Worm (Caenorhabditis elegans) whole organism, L3 larva: ENCODE data around the gene Y49F6A.5.

Source experiments
- ZK546.5 ChIP-seq: sonication (generic microtip); optimal IDR thresholded peaks from 2 replicates; lab custom pipeline; 2017; ENCODE audit warnings: missing biosample characterization, missing genetic modification characterization
- aly-2 ChIP-seq: fragments of 150-350 bp; optimal IDR thresholded peaks from 2 replicates; lab custom pipeline; 2014; ENCODE audit warnings: missing biosample characterization, missing genetic modification characterization
- egl-27 ChIP-seq: sonication (generic microtip); optimal IDR thresholded peaks from 4 replicates; lab custom pipeline; 2017; ENCODE audit warnings: missing biosample characterization, missing genetic modification reagents, missing genetic modification characterization
- elt-2 ChIP-seq: sonication (generic microtip); optimal IDR thresholded peaks from 2 replicates; lab custom pipeline; 2016; ENCODE audit warnings: missing genetic modification reagents, mild to moderate bottlenecking, missing genetic modification characterization, missing compliant biosample characterization
- fkh-10 ChIP-seq: sonication (generic microtip); optimal IDR thresholded peaks from 2 replicates; lab custom pipeline; 2017; ENCODE audit warnings: missing biosample characterization, missing genetic modification reagents, missing genetic modification characterization
- lin-39 ChIP-seq: fragments of 150-350 bp; optimal IDR thresholded peaks from 2 replicates; lab custom pipeline; 2018; ENCODE audit warnings: missing biosample characterization, missing genetic modification reagents, missing genetic modification characterization
- mdl-1 ChIP-seq: fragments of 150-350 bp; optimal IDR thresholded peaks from 2 replicates; lab custom pipeline; 2014; ENCODE audit warnings: missing biosample characterization, missing genetic modification characterization
- nfya-1 ChIP-seq: sonication (generic microtip); optimal IDR thresholded peaks from 2 replicates; lab custom pipeline; 2017; ENCODE audit warnings: missing genetic modification characterization, mild to moderate bottlenecking, missing compliant biosample characterization, antibody characterized with exemption, moderate library complexity; ENCODE audit not compliant: insufficient read depth
- nhr-76 ChIP-seq: fragments of 150-350 bp; sonication (generic microtip); optimal IDR thresholded peaks from 5 replicates; lab custom pipeline; 2014; ENCODE audit warnings: missing biosample characterization, missing genetic modification characterization
- pqm-1 ChIP-seq: fragments of 150-350 bp; optimal IDR thresholded peaks from 2 replicates; lab custom pipeline; 2017; ENCODE audit warnings: missing biosample characterization, missing genetic modification characterization, inconsistent platforms
- skn-1 ChIP-seq: fragments of 150-350 bp; optimal IDR thresholded peaks from 2 replicates; lab custom pipeline; 2014; ENCODE audit warnings: missing biosample characterization, missing genetic modification characterization
- snpc-4 ChIP-seq: fragments of 150-350 bp; optimal IDR thresholded peaks from 2 replicates; lab custom pipeline; 2014; ENCODE audit warnings: missing biosample characterization, missing genetic modification characterization
- ztf-11 ChIP-seq: fragments of 150-350 bp; optimal IDR thresholded peaks from 2 replicates; lab custom pipeline; 2014; ENCODE audit warnings: missing biosample characterization, missing genetic modification characterization

DNA sequence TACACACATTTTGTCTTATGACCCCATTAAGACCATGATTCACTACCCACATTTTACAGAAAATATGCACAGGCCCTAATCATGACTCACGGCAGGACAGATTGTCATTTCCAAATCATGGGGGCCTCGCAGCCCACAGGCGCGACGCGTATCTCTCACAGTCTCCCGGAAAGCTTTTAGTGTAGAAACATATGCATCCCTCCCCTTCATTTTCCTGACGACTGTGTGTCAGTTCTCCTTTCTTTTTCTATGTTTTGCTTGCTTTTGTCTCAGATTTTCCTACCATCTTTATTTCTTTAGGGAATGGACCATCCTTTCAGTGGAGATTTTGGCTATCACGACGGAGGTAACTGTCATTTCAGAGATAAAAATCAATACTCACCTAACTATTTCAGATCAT lies 31.5 kb upstream of the Y49F6A.5 start, which contains the start of gene M151.1:
- TF ChIP-seq ztf-11 (tag; lab: Kevin White, UChicago), result no peak
- TF ChIP-seq pqm-1 (tag; lab: Kevin White, UChicago), result no peak
- TF ChIP-seq skn-1 (tag; lab: Kevin White, UChicago), result no peak
- no peak for TF ChIP-seq lin-39 (tag; lab: Kevin White, UChicago)
- TF ChIP-seq mdl-1 (tag; lab: Kevin White, UChicago), result no peak
- no peak for TF ChIP-seq egl-27 (tag; lab: Kevin White, UChicago)
- no peak for TF ChIP-seq nfya-1 (tag; lab: Kevin White, UChicago)
- TF ChIP-seq aly-2 (tag; lab: Kevin White, UChicago), result no peak
- TF ChIP-seq snpc-4, result no peak
- no peak for TF ChIP-seq nhr-76 (tag; lab: Kevin White, UChicago)
- no peak for TF ChIP-seq elt-2
- TF ChIP-seq fkh-10, result no peak
- TF ChIP-seq ZK546.5, result no peak
